Worm (Caenorhabditis elegans) whole organism, young adult: ENCODE results near the gene C53B7.3.

Experiments used
- C06A6.2 ChIP-seq: fragments of 200-800 bp; sonication (Bioruptor generic); conservative IDR thresholded peaks from 2 replicates; pipeline ENCODE4 v1.3.6; 2022; ENCODE audit warnings: missing genetic modification characterization, missing compliant biosample characterization
- F49E8.2 ChIP-seq: sonication (generic microtip); optimal IDR thresholded peaks from 3 replicates; lab custom pipeline; 2017; ENCODE audit warnings: missing genetic modification characterization, mild to moderate bottlenecking, missing compliant biosample characterization, antibody characterized with exemption, moderate library complexity; ENCODE audit not compliant: insufficient read depth
- Y53F4B.3 ChIP-seq: fragments of 200-800 bp; sonication (Bioruptor generic); IDR thresholded peaks from 2 replicates; pipeline ENCODE4 v1.3.6; 2022; ENCODE audit warnings: missing genetic modification reagents, missing genetic modification characterization, missing compliant biosample characterization
- ZK185.1 ChIP-seq: sonication (generic microtip); optimal IDR thresholded peaks from 2 replicates; lab custom pipeline; 2016; ENCODE audit warnings: mild to moderate bottlenecking, missing genetic modification characterization, missing compliant biosample characterization; ENCODE audit not compliant: poor library complexity, severe bottlenecking
- atf-7 ChIP-seq: sonication (generic microtip); optimal IDR thresholded peaks from 2 replicates; lab custom pipeline; 2017; ENCODE audit warnings: mild to moderate bottlenecking, missing genetic modification characterization, missing compliant biosample characterization
- dpl-1 ChIP-seq: fragments of 150-350 bp; optimal IDR thresholded peaks from 2 replicates; lab custom pipeline; 2014; ENCODE audit warnings: missing biosample characterization, missing genetic modification reagents, missing genetic modification characterization
- ets-4 ChIP-seq: fragments of 200-800 bp; sonication (Bioruptor generic); optimal IDR thresholded peaks from 2 replicates; lab custom pipeline; 2018; ENCODE audit warnings: mild to moderate bottlenecking, missing genetic modification characterization, missing compliant biosample characterization
- him-1 ChIP-seq: sonication (generic microtip); optimal IDR thresholded peaks from 2 replicates; lab custom pipeline; 2016; ENCODE audit warnings: missing genotype, missing genetic modification reagents, missing genetic modification characterization, missing compliant biosample characterization
- lsy-27 ChIP-seq: sonication (generic microtip); optimal IDR thresholded peaks from 2 replicates; lab custom pipeline; 2017; ENCODE audit warnings: missing genetic modification characterization, mild to moderate bottlenecking, missing compliant biosample characterization, antibody characterized with exemption, missing genotype, borderline replicate concordance; ENCODE audit not compliant: insufficient read depth
- mxl-1 ChIP-seq: sonication (generic microtip); optimal IDR thresholded peaks from 2 replicates; lab custom pipeline; 2016; ENCODE audit warnings: missing genetic modification characterization, missing compliant biosample characterization
- pha-4 ChIP-seq: fragments of 150-350 bp; sonication (generic microtip); optimal IDR thresholded peaks from 2 replicates; lab custom pipeline; 2014; ENCODE audit warnings: missing biosample characterization, missing genetic modification reagents, missing genetic modification characterization
- snpc-3.4 ChIP-seq: sonication (generic microtip); optimal IDR thresholded peaks from 2 replicates; lab custom pipeline; 2017; ENCODE audit warnings: missing genetic modification characterization, mild to moderate bottlenecking, missing compliant biosample characterization, antibody characterized with exemption, moderate library complexity, missing genotype, missing genetic modification reagents
- ztf-3 ChIP-seq: fragments of 200-800 bp; sonication (Bioruptor generic); optimal IDR thresholded peaks from 2 replicates; lab custom pipeline; 2018; ENCODE audit warnings: mild to moderate bottlenecking, missing genetic modification characterization, missing compliant biosample characterization

DNA sequence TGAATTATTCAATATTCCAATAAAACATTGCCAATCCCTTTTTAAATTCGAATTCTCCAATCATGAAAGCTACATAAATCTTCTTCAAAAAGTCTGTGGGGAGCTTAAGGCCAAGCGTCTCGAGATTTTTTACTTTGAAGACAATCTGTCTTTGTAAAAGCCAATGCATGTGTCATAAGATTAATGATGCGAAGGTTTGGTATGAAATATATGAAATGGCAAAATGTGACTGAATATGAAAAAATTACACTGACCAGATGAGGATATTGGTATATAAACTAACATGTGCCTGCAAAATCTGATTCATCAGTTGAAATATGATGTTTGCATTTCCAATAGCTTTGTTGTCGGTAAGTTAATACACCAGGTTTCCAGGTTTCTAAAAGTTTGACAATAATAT is 1.4 kb downstream of the C53B7.3 start, which contains the start of gene C53B7.2:
- no peak for TF ChIP-seq mxl-1
- TF ChIP-seq atf-7 = no peak
- no peak for TF ChIP-seq Y53F4B.3 (GFP tag; lab: Robert Waterston, UW)
- TF ChIP-seq him-1 = no peak
- no peak for TF ChIP-seq pha-4 (tag; lab: Kevin White, UChicago)
- TF ChIP-seq ZK185.1 (tag; lab: Kevin White, UChicago) = no peak
- TF ChIP-seq C06A6.2 (GFP tag; lab: Robert Waterston, UW) = no peak
- no peak for TF ChIP-seq dpl-1 (GFP tag; lab: Kevin White, UChicago)
- TF ChIP-seq snpc-3.4 (tag; lab: Kevin White, UChicago) = no peak
- no peak for TF ChIP-seq F49E8.2 (tag; lab: Kevin White, UChicago)
- no peak for TF ChIP-seq ets-4 (GFP tag; lab: Kevin White, UChicago)
- no peak for TF ChIP-seq ztf-3 (GFP tag; lab: Kevin White, UChicago)
- no peak for TF ChIP-seq lsy-27 (tag; lab: Kevin White, UChicago)
